Fruit fly (Drosophila melanogaster) whole organism, embryonic: ENCODE data around the gene CG14442.

Source experiments
- CG10267 ChIP-seq: fragments of 200-800 bp; sonication (Bioruptor generic); optimal IDR thresholded peaks from 2 replicates; lab custom pipeline; 2018; ENCODE audit warnings: missing biosample characterization, mild to moderate bottlenecking, missing genetic modification characterization, moderate library complexity
- CG10366 ChIP-seq: fragments of 200-800 bp; sonication (Bioruptor generic); IDR thresholded peaks from 2 replicates; pipeline ENCODE4 v1.3.6; 2022; ENCODE audit warnings: missing biosample characterization, missing genetic modification characterization
- CG10543 ChIP-seq: fragments of 200-800 bp; sonication (Bioruptor generic); optimal IDR thresholded peaks from 3 replicates; lab custom pipeline; 2017; ENCODE audit warnings: missing biosample characterization, mild to moderate bottlenecking, missing genetic modification characterization, moderate library complexity
- CG12219 ChIP-seq: fragments of 200-800 bp; sonication (Bioruptor generic); optimal IDR thresholded peaks from 3 replicates; lab custom pipeline; 2018; ENCODE audit warnings: missing biosample characterization, mild to moderate bottlenecking, missing genetic modification characterization
- CG13123 ChIP-seq: fragments of 200-800 bp; sonication (Bioruptor generic); optimal IDR thresholded peaks from 2 replicates; lab custom pipeline; 2016; ENCODE audit warnings: missing biosample characterization, missing genetic modification characterization
- CG14014 ChIP-seq: fragments of 200-800 bp; sonication (Bioruptor generic); IDR thresholded peaks from 2 replicates; pipeline ENCODE4 v1.3.6; 2022; ENCODE audit warnings: missing biosample characterization, missing genetic modification characterization
- CG14710 ChIP-seq: fragments of 200-800 bp; sonication (Bioruptor generic); optimal IDR thresholded peaks from 3 replicates; lab custom pipeline; 2019; ENCODE audit warnings: missing biosample characterization, mild to moderate bottlenecking, missing genetic modification characterization, moderate library complexity
- CG17186 ChIP-seq: fragments of 200-800 bp; sonication (Bioruptor generic); optimal IDR thresholded peaks from 3 replicates; lab custom pipeline; 2017; ENCODE audit warnings: missing biosample characterization, missing genetic modification reagents, missing genetic modification characterization
- CG17359 ChIP-seq: fragments of 200-800 bp; sonication (Bioruptor generic); optimal IDR thresholded peaks from 3 replicates; lab custom pipeline; 2018; ENCODE audit warnings: missing biosample characterization, mild to moderate bottlenecking, missing genetic modification characterization, moderate library complexity
- CG17829 ChIP-seq: fragments of 200-800 bp; optimal IDR thresholded peaks from 2 replicates; lab custom pipeline; 2019; ENCODE audit warnings: missing biosample characterization, mild to moderate bottlenecking, missing genetic modification characterization, moderate library complexity
- CG2116 ChIP-seq: fragments of 200-800 bp; sonication (Bioruptor generic); optimal IDR thresholded peaks from 3 replicates; lab custom pipeline; 2018; ENCODE audit warnings: missing biosample characterization, mild to moderate bottlenecking, missing genetic modification characterization
- CG2875 ChIP-seq: fragments of 200-800 bp; sonication (Bioruptor generic); optimal IDR thresholded peaks from 2 replicates; lab custom pipeline; 2017; ENCODE audit warnings: missing biosample characterization, mild to moderate bottlenecking, missing genetic modification characterization, missing genetic modification reagents
- CG34376 ChIP-seq: fragments of 200-800 bp; sonication (Bioruptor generic); optimal IDR thresholded peaks from 2 replicates; lab custom pipeline; 2018; ENCODE audit warnings: missing biosample characterization, mild to moderate bottlenecking, missing genetic modification characterization
- CG6813 ChIP-seq: fragments of 200-800 bp; sonication (Bioruptor generic); optimal IDR thresholded peaks from 2 replicates; lab custom pipeline; 2017; ENCODE audit warnings: missing biosample characterization, missing genetic modification characterization, mild to moderate bottlenecking, moderate library complexity, missing genetic modification reagents
- CG8281 ChIP-seq: fragments of 200-800 bp; sonication (Bioruptor generic); optimal IDR thresholded peaks from 2 replicates; lab custom pipeline; 2018; ENCODE audit warnings: missing biosample characterization, mild to moderate bottlenecking, missing genetic modification characterization, moderate library complexity
- CG8944 ChIP-seq: fragments of 200-800 bp; sonication (Bioruptor generic); optimal IDR thresholded peaks from 3 replicates; lab custom pipeline; 2016; ENCODE audit warnings: missing biosample characterization, missing genetic modification characterization
- D19B ChIP-seq: fragments of 200-800 bp; sonication (Bioruptor generic); optimal IDR thresholded peaks from 2 replicates; lab custom pipeline; 2017; ENCODE audit warnings: missing biosample characterization, mild to moderate bottlenecking, missing genetic modification characterization
- Deaf1 ChIP-seq: fragments of 200-800 bp; optimal IDR thresholded peaks from 3 replicates; lab custom pipeline; 2019; ENCODE audit warnings: missing biosample characterization, mild to moderate bottlenecking, missing genetic modification characterization, moderate library complexity
- Ets65A ChIP-seq: fragments of 200-800 bp; sonication (Bioruptor generic); peaks from one replicate; lab custom pipeline; 2016; ENCODE audit warnings: missing biosample characterization, missing genetic modification characterization
- Fer2 ChIP-seq: fragments of 200-800 bp; sonication (Bioruptor generic); optimal IDR thresholded peaks from 2 replicates; lab custom pipeline; 2018; ENCODE audit warnings: missing biosample characterization, mild to moderate bottlenecking, missing genetic modification characterization, moderate library complexity
- Gsc ChIP-seq: fragments of 200-800 bp; sonication (Bioruptor generic); IDR thresholded peaks from 2 replicates; pipeline ENCODE4 v1.3.6; 2022; ENCODE audit warnings: missing biosample characterization, missing genetic modification characterization
- Hr3 ChIP-seq: fragments of 200-800 bp; sonication (Bioruptor generic); optimal IDR thresholded peaks from 3 replicates; lab custom pipeline; 2016; ENCODE audit warnings: missing biosample characterization, missing genetic modification characterization
- Jarid2 ChIP-seq: fragments of 200-800 bp; sonication (Bioruptor generic); optimal IDR thresholded peaks from 3 replicates; lab custom pipeline; 2017; ENCODE audit warnings: mild to moderate bottlenecking, missing biosample characterization, missing genetic modification reagents, missing genetic modification characterization
- Mrtf ChIP-seq: fragments of 200-800 bp; sonication (Bioruptor generic); IDR thresholded peaks from 3 replicates; pipeline ENCODE4 v1.3.6; 2022; ENCODE audit warnings: missing biosample characterization, missing genetic modification characterization
- Poxn ChIP-seq: fragments of 200-800 bp; sonication (Bioruptor generic); IDR thresholded peaks from 2 replicates; pipeline ENCODE4 v1.3.6; 2022; ENCODE audit warnings: missing biosample characterization, missing genetic modification characterization
- Six4 ChIP-seq: fragments of 200-800 bp; sonication (Bioruptor generic); optimal IDR thresholded peaks from 2 replicates; lab custom pipeline; 2016; ENCODE audit warnings: missing biosample characterization, missing genetic modification characterization
- Spps ChIP-seq: fragments of 200-800 bp; sonication (Bioruptor generic); optimal IDR thresholded peaks from 2 replicates; lab custom pipeline; 2018; ENCODE audit warnings: missing biosample characterization, mild to moderate bottlenecking, missing genetic modification characterization
- ap ChIP-seq: fragments of 200-800 bp; sonication (Bioruptor generic); IDR thresholded peaks from 2 replicates; pipeline ENCODE4 v1.3.6; 2022; ENCODE audit warnings: missing biosample characterization, missing genetic modification characterization
- cas ChIP-seq: fragments of 200-800 bp; sonication (Bioruptor generic); IDR thresholded peaks from 2 replicates; pipeline ENCODE4 v1.3.6; 2022; ENCODE audit warnings: missing biosample characterization, missing genetic modification characterization
- cato ChIP-seq: fragments of 200-800 bp; sonication (Bioruptor generic); optimal IDR thresholded peaks from 2 replicates; lab custom pipeline; 2016; ENCODE audit warnings: missing biosample characterization, missing genetic modification characterization, borderline replicate concordance
- fd64A ChIP-seq: fragments of 200-800 bp; sonication (Bioruptor generic); optimal IDR thresholded peaks from 3 replicates; lab custom pipeline; 2018; ENCODE audit warnings: missing biosample characterization, mild to moderate bottlenecking, missing genetic modification characterization
- gfzf ChIP-seq: fragments of 200-800 bp; sonication (Bioruptor generic); optimal IDR thresholded peaks from 2 replicates; lab custom pipeline; 2016; ENCODE audit warnings: missing biosample characterization, mild to moderate bottlenecking, missing genetic modification characterization, moderate library complexity
- gsb ChIP-seq: fragments of 200-800 bp; sonication (Bioruptor generic); IDR thresholded peaks from 2 replicates; pipeline ENCODE4 v1.3.6; 2022; ENCODE audit warnings: missing biosample characterization, missing genetic modification characterization
- h ChIP-seq: fragments of >200 bp; optimal IDR thresholded peaks from 2 replicates; lab custom pipeline; 2017
- inv ChIP-seq: fragments of 200-800 bp; sonication (Bioruptor generic); IDR thresholded peaks from 2 replicates; pipeline ENCODE4 v1.3.6; 2022; ENCODE audit warnings: missing biosample characterization, missing genetic modification characterization; ENCODE audit not compliant: partially characterized antibody
- pb ChIP-seq: fragments of 200-800 bp; sonication (Bioruptor generic); optimal IDR thresholded peaks from 3 replicates; lab custom pipeline; 2016; ENCODE audit warnings: missing biosample characterization, missing genetic modification characterization
- pnt ChIP-seq: fragments of 200-800 bp; sonication (Bioruptor generic); optimal IDR thresholded peaks from 3 replicates; lab custom pipeline; 2016; ENCODE audit warnings: missing biosample characterization, missing genetic modification characterization
- rib ChIP-seq: fragments of 200-800 bp; sonication (Bioruptor generic); IDR thresholded peaks from 2 replicates; pipeline ENCODE4 v1.3.6; 2022; ENCODE audit warnings: missing biosample characterization, missing genetic modification characterization
- sima ChIP-seq: fragments of 200-800 bp; sonication (Bioruptor generic); optimal IDR thresholded peaks from 2 replicates; lab custom pipeline; 2016; ENCODE audit warnings: missing biosample characterization, missing genetic modification characterization
- sna ChIP-seq: fragments of 200-800 bp; sonication (Bioruptor generic); IDR thresholded peaks from 2 replicates; pipeline ENCODE4 v1.3.6; 2022; ENCODE audit warnings: missing biosample characterization, missing genetic modification characterization; ENCODE audit not compliant: partially characterized antibody
- sug ChIP-seq: fragments of 200-800 bp; optimal IDR thresholded peaks from 2 replicates; lab custom pipeline; 2019; ENCODE audit warnings: missing biosample characterization, mild to moderate bottlenecking, missing genetic modification characterization, moderate library complexity
- unpg ChIP-seq: fragments of 200-800 bp; sonication (Bioruptor generic); optimal IDR thresholded peaks from 3 replicates; lab custom pipeline; 2018; ENCODE audit warnings: missing biosample characterization, mild to moderate bottlenecking, missing genetic modification characterization, moderate library complexity

Gene CG14442

DNA sequence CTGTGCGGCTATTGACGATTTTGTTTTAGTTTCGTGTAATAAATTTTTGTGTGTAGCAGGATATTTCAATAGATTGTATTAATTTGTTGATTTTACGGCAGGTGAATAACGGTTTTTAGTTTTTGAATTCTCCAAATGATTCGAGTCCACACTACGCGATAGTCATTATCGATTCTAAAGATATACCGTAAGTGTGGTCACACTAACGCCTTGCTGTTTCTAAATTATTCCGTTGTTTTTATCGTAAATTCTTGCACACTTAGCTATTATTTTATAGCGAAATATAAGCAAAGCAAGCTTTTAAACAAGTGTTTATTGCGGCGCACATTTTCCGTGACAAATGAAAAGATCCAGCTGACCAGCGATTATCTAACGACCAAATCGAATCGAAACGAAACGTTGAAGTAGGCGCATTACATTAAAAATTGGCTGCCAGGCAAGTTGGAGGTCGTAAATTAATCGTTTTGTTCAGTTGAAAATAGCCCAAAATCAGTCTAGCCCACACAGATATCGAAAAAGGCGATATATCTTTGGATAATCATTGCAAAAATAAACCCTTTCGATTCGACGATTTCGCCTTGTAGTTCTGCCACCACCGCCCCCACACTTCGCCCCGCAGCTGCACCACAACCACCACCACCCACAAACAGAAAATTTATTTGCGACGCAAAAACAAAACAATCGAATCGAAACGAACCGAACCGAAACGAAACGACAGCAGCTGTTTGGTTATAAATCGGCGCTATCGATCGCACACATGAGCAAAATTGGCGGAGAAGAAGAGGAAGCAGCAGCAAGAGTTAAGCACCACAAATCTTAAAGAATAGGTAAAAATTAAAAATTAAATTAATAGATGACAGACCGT is 10.9 kb downstream of the CG14442 start, which contains the start of gene Pink1 (continued):
- TF ChIP-seq Poxn (no peak), CG14710 (peak; percentile 99), CG10366 (GFP tag; lab: Robert Waterston, UW) (no peak), Jarid2 (GFP tag; lab: Kevin White, UChicago) (no peak), sna (0 out of 2 replicates have a peak, but pooled peaks have one; percentile 34), inv (GFP tag; lab: Robert Waterston, UW) (no peak; the same call in 1 of the 2 replicates), CG34376 (GFP tag; lab: Kevin White, UChicago) (peak; percentile 30), CG17359 (tag; lab: Kevin White, UChicago) (no peak), sima (GFP tag; lab: Kevin White, UChicago) (no peak), CG2116 (GFP tag; lab: Kevin White, UChicago) (peak; percentile 51), CG8944 (GFP tag; lab: Kevin White, UChicago) (no peak), gsb (GFP tag; lab: Robert Waterston, UW) (no peak), CG12219 (no peak), CG8281 (tag; lab: Kevin White, UChicago) (no peak), Spps (tag; lab: Kevin White, UChicago) (no peak), CG10267 (no peak), pb (GFP tag; lab: Kevin White, UChicago) (no peak), fd64A (no peak), Fer2 (no peak), Hr3 (GFP tag; lab: Kevin White, UChicago) (no peak), Six4 (GFP tag; lab: Kevin White, UChicago) (no peak), CG17186 (GFP tag; lab: Kevin White, UChicago) (no peak), CG17829 (tag; lab: Kevin White, UChicago) (no peak)

dm6 chrX:6681467-6681866 is 13.3 kb downstream of the CG14442 start, which contains the start of gene Fum2:
Fum2 (plus strand) TSS chrX:6681767.
- TF ChIP-seq CG13123 (GFP tag; lab: Kevin White, UChicago) = no peak
- peak; percentile 26 for TF ChIP-seq Ets65A (GFP tag; lab: Kevin White, UChicago)
- no peak for TF ChIP-seq Gsc (GFP tag; lab: Robert Waterston, UW)
- no peak for TF ChIP-seq gfzf (GFP tag; lab: Kevin White, UChicago)

dm6 chrX:6679502-6679810 is 15.4 kb downstream of the CG14442 start:
- TF ChIP-seq rib (GFP tag; lab: Robert Waterston, UW) = peak; percentile 6; the same call in 1 of the 2 replicates
- TF ChIP-seq h (lab: Kevin White, UChicago) = no peak
- no peak for TF ChIP-seq ap (GFP tag; lab: Robert Waterston, UW)
- peak; percentile 56 for TF ChIP-seq CG10543
- TF ChIP-seq Mrtf (GFP tag; lab: Robert Waterston, UW) = no peak
- TF ChIP-seq pnt (GFP tag; lab: Kevin White, UChicago) = no peak
- TF ChIP-seq cato = no peak
- TF ChIP-seq D19B (GFP tag; lab: Kevin White, UChicago) = no peak
- TF ChIP-seq CG14014 (GFP tag; lab: Robert Waterston, UW) = no peak
- TF ChIP-seq unpg (GFP tag; lab: Kevin White, UChicago) = no peak
- TF ChIP-seq CG34376 (GFP tag; lab: Kevin White, UChicago) = peak; percentile 73
- no peak for TF ChIP-seq CG2875 (GFP tag; lab: Kevin White, UChicago)
- TF ChIP-seq Deaf1 (tag; lab: Kevin White, UChicago) = peak; percentile 87
- TF ChIP-seq sug = peak; percentile 40
- no peak for TF ChIP-seq cas (GFP tag; lab: Robert Waterston, UW)
- no peak for TF ChIP-seq CG6813 (GFP tag; lab: Kevin White, UChicago)
- TF ChIP-seq, all 482 proteins: peak for 5
